Worm (Caenorhabditis elegans): ENCODE measurements around the gene dhrs-4.

Gene dhrs-4

ce11 chrV:12922308-12922707 lies at the start of gene dhrs-4:
Gene dhrs-4, plus strand, starts transcription at chrV:12922608.
- no peak for TF ChIP-seq fax-1 (tag; optimal IDR thresholded peaks at IDR 0.05)

ce11 chrV:12875850-12876249 lies 46.6 kb upstream of the dhrs-4 start:
- TF ChIP-seq F13H6.1 (tag; optimal IDR thresholded peaks at IDR 0.05) = no peak
- TF ChIP-seq pros-1 (tag; optimal IDR thresholded peaks at IDR 0.05) = no peak
- no peak for TF ChIP-seq rnt-1 (tag; optimal IDR thresholded peaks at IDR 0.05)
- TF ChIP-seq npax-4 (tag; optimal IDR thresholded peaks at IDR 0.05) = no peak
- TF ChIP-seq ttx-3 (tag; optimal IDR thresholded peaks at IDR 0.05) = no peak
- no peak for TF ChIP-seq ceh-9 (tag; optimal IDR thresholded peaks at IDR 0.05)
- TF ChIP-seq ceh-18 (tag; optimal IDR thresholded peaks at IDR 0.05) = no peak
- TF ChIP-seq hlh-6 (tag; optimal IDR thresholded peaks at IDR 0.05) = no peak
- TF ChIP-seq sox-2 (GFP tag; IDR thresholded peaks at IDR 0.05) = no peak
- no peak for TF ChIP-seq unc-55 (GFP tag; optimal IDR thresholded peaks at IDR 0.05)
- TF ChIP-seq ama-1 (optimal IDR thresholded peaks at IDR 0.05) = no peak
- no peak for TF ChIP-seq lim-6 (tag; optimal IDR thresholded peaks at IDR 0.05)
- TF ChIP-seq pag-3 (tag; optimal IDR thresholded peaks at IDR 0.05; ENCODE audit: borderline replicate concordance) = no peak
- no peak for TF ChIP-seq nfya-1 (tag; optimal IDR thresholded peaks at IDR 0.05)
- no peak for TF ChIP-seq ceh-48 (tag; optimal IDR thresholded peaks at IDR 0.05)
- TF ChIP-seq syd-9 (tag; optimal IDR thresholded peaks at IDR 0.05) = no peak

ce11 chrV:12876708-12877107 lies 45.7 kb upstream of the dhrs-4 start:
- TF ChIP-seq K09A11.1 (tag; optimal IDR thresholded peaks at IDR 0.05; ENCODE audit: insufficient read depth) = no peak
- TF ChIP-seq ceh-19 (GFP tag; optimal IDR thresholded peaks at IDR 0.05) = no peak
- no peak for TF ChIP-seq pha-4 (tag; optimal IDR thresholded peaks at IDR 0.05)
- TF ChIP-seq fkh-10 (GFP tag; optimal IDR thresholded peaks at IDR 0.05) = no peak
- no peak for TF ChIP-seq C08G9.2 (tag; optimal IDR thresholded peaks at IDR 0.05)
- TF ChIP-seq ceh-18 (tag; optimal IDR thresholded peaks at IDR 0.05) = no peak
- TF ChIP-seq rnt-1 (tag; optimal IDR thresholded peaks at IDR 0.05) = no peak
- no peak for TF ChIP-seq ceh-31 (tag; optimal IDR thresholded peaks at IDR 0.05)

DNA sequence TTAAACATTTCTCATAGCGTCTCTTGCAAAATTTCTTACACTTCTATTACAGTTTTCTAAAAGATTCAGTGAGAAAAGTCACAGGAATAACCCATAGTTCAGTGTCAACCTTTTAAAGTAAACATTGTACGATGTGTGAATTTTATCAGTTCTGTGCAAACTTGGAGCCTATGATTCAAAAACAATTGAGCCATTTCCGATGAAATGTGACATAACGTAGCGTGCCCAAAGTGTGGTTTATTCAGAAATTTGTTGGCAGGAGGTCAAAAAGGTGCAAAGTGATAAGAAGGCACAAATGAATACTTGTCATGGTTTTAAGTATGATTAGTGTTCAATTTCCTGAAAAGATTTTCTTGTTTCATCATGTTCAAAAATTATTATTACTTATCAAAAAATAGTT lies 44.8 kb upstream of the dhrs-4 start:
- TF ChIP-seq elt-2 (tag; optimal IDR thresholded peaks at IDR 0.05) = no peak
- no peak for TF ChIP-seq ceh-48 (tag; optimal IDR thresholded peaks at IDR 0.05)
- no peak for TF ChIP-seq lin-11 (tag; optimal IDR thresholded peaks at IDR 0.05)
- TF ChIP-seq syd-9 (tag; optimal IDR thresholded peaks at IDR 0.05) = no peak
- TF ChIP-seq dve-1 (tag; optimal IDR thresholded peaks at IDR 0.05) = no peak
- no peak for TF ChIP-seq ceh-45 (GFP tag; IDR thresholded peaks at IDR 0.05)
- TF ChIP-seq C08G9.2 (tag; optimal IDR thresholded peaks at IDR 0.05) = no peak
- TF ChIP-seq fax-1 (tag; optimal IDR thresholded peaks at IDR 0.05) = no peak
- TF ChIP-seq ceh-9 (tag; optimal IDR thresholded peaks at IDR 0.05) = no peak
- TF ChIP-seq pros-1 (tag; optimal IDR thresholded peaks at IDR 0.05) = no peak
- TF ChIP-seq C38D4.7 (GFP tag; optimal IDR thresholded peaks at IDR 0.05) = no peak
- TF ChIP-seq Y22D7AL.16 (tag; optimal IDR thresholded peaks at IDR 0.05) = no peak
- no peak for TF ChIP-seq nhr-11 (tag; optimal IDR thresholded peaks at IDR 0.05)
- no peak for TF ChIP-seq unc-3 (GFP tag; conservative IDR thresholded peaks at IDR 0.05)
- TF ChIP-seq unc-3 (tag; optimal IDR thresholded peaks at IDR 0.05) = no peak
- no peak for TF ChIP-seq K09A11.1 (tag; optimal IDR thresholded peaks at IDR 0.05; ENCODE audit: insufficient read depth)
- no peak for TF ChIP-seq pqm-1 (tag; optimal IDR thresholded peaks at IDR 0.05)
- TF ChIP-seq eyg-1 (tag; optimal IDR thresholded peaks at IDR 0.05) = no peak
- TF ChIP-seq fkh-10 (GFP tag; optimal IDR thresholded peaks at IDR 0.05) = no peak

- no peak for TF ChIP-seq C08G9.2 (tag; optimal IDR thresholded peaks at IDR 0.05)
- no peak for TF ChIP-seq ama-1 (optimal IDR thresholded peaks at IDR 0.05)
- TF ChIP-seq pqm-1 (tag; optimal IDR thresholded peaks at IDR 0.05) = no peak
- no peak for TF ChIP-seq ceh-18 (tag; optimal IDR thresholded peaks at IDR 0.05)
- TF ChIP-seq zip-5 (tag; optimal IDR thresholded peaks at IDR 0.05) = no peak
- TF ChIP-seq ceh-48 (tag; optimal IDR thresholded peaks at IDR 0.05) = no peak
- TF ChIP-seq T23F11.4 (GFP tag; optimal IDR thresholded peaks at IDR 0.05) = no peak
- no peak for TF ChIP-seq npax-4 (tag; optimal IDR thresholded peaks at IDR 0.05)
- TF ChIP-seq sdc-2 (tag; optimal IDR thresholded peaks at IDR 0.05) = no peak
- no peak for TF ChIP-seq nfya-1 (tag; optimal IDR thresholded peaks at IDR 0.05)
- no peak for TF ChIP-seq ref-2 (tag; optimal IDR thresholded peaks at IDR 0.05)
- no peak for TF ChIP-seq madf-2 (tag; optimal IDR thresholded peaks at IDR 0.05)
- no peak for TF ChIP-seq ceh-22 (tag; optimal IDR thresholded peaks at IDR 0.05)
- TF ChIP-seq unc-3 (GFP tag; conservative IDR thresholded peaks at IDR 0.05) = no peak
- no peak for TF ChIP-seq unc-3 (tag; optimal IDR thresholded peaks at IDR 0.05)
- TF ChIP-seq nhr-232 (tag; optimal IDR thresholded peaks at IDR 0.05) = no peak
- TF ChIP-seq pha-2 (tag; optimal IDR thresholded peaks at IDR 0.05) = no peak
Observed at ce11 chrV:12879349-12879748, 43.1 kb upstream of the dhrs-4 start.

All from whole organism, late embryonic.